Worm (Caenorhabditis elegans) whole organism, L3 larva: Measurements from ENCODE around the gene C05C12.6.

Experiments used
- R02D3.7 ChIP-seq: fragments of 150-350 bp; optimal IDR thresholded peaks from 2 replicates; lab custom pipeline; 2014; ENCODE audit warnings: missing biosample characterization, missing genetic modification characterization
- ceh-28 ChIP-seq: fragments of 150-350 bp; optimal IDR thresholded peaks from 2 replicates; lab custom pipeline; 2014; ENCODE audit warnings: missing biosample characterization, missing genetic modification reagents, missing genetic modification characterization
- ceh-9 ChIP-seq: sonication (generic microtip); optimal IDR thresholded peaks from 2 replicates; lab custom pipeline; 2018; ENCODE audit warnings: missing biosample characterization, missing genetic modification characterization
- egl-27 ChIP-seq: sonication (generic microtip); optimal IDR thresholded peaks from 4 replicates; lab custom pipeline; 2017; ENCODE audit warnings: missing biosample characterization, missing genetic modification reagents, missing genetic modification characterization
- egl-5 ChIP-seq: fragments of 150-350 bp; optimal IDR thresholded peaks from 2 replicates; lab custom pipeline; 2017; ENCODE audit warnings: missing biosample characterization, missing genetic modification reagents, missing genetic modification characterization, inconsistent platforms
- elt-1 ChIP-seq: fragments of 150-350 bp; optimal IDR thresholded peaks from 2 replicates; lab custom pipeline; 2014; ENCODE audit warnings: missing biosample characterization, missing genetic modification characterization
- elt-2 ChIP-seq: sonication (generic microtip); optimal IDR thresholded peaks from 2 replicates; lab custom pipeline; 2016; ENCODE audit warnings: missing genetic modification reagents, mild to moderate bottlenecking, missing genetic modification characterization, missing compliant biosample characterization
- eor-1 ChIP-seq, 2 experiments: fragments of 150-350 bp; optimal IDR thresholded peaks; 2 replicates each; lab custom pipeline; 2014 to 2018; ENCODE audit warnings: missing biosample characterization in 2 of 2, missing genetic modification characterization in 2 of 2
- fkh-10 ChIP-seq: sonication (generic microtip); optimal IDR thresholded peaks from 2 replicates; lab custom pipeline; 2017; ENCODE audit warnings: missing biosample characterization, missing genetic modification reagents, missing genetic modification characterization
- fos-1 ChIP-seq: fragments of 150-350 bp; optimal IDR thresholded peaks from 2 replicates; lab custom pipeline; 2014; ENCODE audit warnings: missing biosample characterization, missing genetic modification characterization
- hmg-11 ChIP-seq: sonication (generic microtip); optimal IDR thresholded peaks from 2 replicates; lab custom pipeline; 2016; ENCODE audit warnings: missing genetic modification characterization, missing compliant biosample characterization
- jun-1 ChIP-seq: fragments of 150-350 bp; optimal IDR thresholded peaks from 2 replicates; lab custom pipeline; 2014; ENCODE audit warnings: missing biosample characterization, missing genetic modification reagents, missing genetic modification characterization
- lin-15B ChIP-seq: fragments of 150-350 bp; optimal IDR thresholded peaks from 2 replicates; lab custom pipeline; 2014; ENCODE audit warnings: missing biosample characterization, missing genetic modification characterization
- lin-39 ChIP-seq: fragments of 150-350 bp; optimal IDR thresholded peaks from 2 replicates; lab custom pipeline; 2018; ENCODE audit warnings: missing biosample characterization, missing genetic modification reagents, missing genetic modification characterization
- lsy-12 ChIP-seq: sonication (generic microtip); optimal IDR thresholded peaks from 2 replicates; lab custom pipeline; 2016; ENCODE audit warnings: mild to moderate bottlenecking, missing genetic modification characterization, missing compliant biosample characterization
- mdl-1 ChIP-seq: fragments of 150-350 bp; optimal IDR thresholded peaks from 2 replicates; lab custom pipeline; 2014; ENCODE audit warnings: missing biosample characterization, missing genetic modification characterization
- mml-1 ChIP-seq: fragments of 150-350 bp; sonication (generic microtip); optimal IDR thresholded peaks from 3 replicates; lab custom pipeline; 2014; ENCODE audit warnings: missing biosample characterization, missing genetic modification characterization
- nfya-1 ChIP-seq: sonication (generic microtip); optimal IDR thresholded peaks from 2 replicates; lab custom pipeline; 2017; ENCODE audit warnings: missing genetic modification characterization, mild to moderate bottlenecking, missing compliant biosample characterization, antibody characterized with exemption, moderate library complexity; ENCODE audit not compliant: insufficient read depth
- nhr-11 ChIP-seq: fragments of 150-350 bp; optimal IDR thresholded peaks from 2 replicates; lab custom pipeline; 2014; ENCODE audit warnings: missing biosample characterization, missing genetic modification characterization
- nhr-23 ChIP-seq: fragments of 150-350 bp; optimal IDR thresholded peaks from 2 replicates; lab custom pipeline; 2014; ENCODE audit warnings: missing biosample characterization, missing genetic modification reagents, missing genetic modification characterization
- nhr-237 ChIP-seq: fragments of 150-350 bp; optimal IDR thresholded peaks from 2 replicates; lab custom pipeline; 2014; ENCODE audit warnings: missing biosample characterization, missing genetic modification characterization
- nhr-25 ChIP-seq: sonication (generic microtip); optimal IDR thresholded peaks from 2 replicates; lab custom pipeline; 2017; ENCODE audit warnings: missing biosample characterization, missing genetic modification characterization
- nhr-43 ChIP-seq: sonication (generic microtip); optimal IDR thresholded peaks from 2 replicates; lab custom pipeline; 2016; ENCODE audit warnings: mild to moderate bottlenecking, missing genetic modification characterization, missing compliant biosample characterization; ENCODE audit not compliant: poor library complexity, severe bottlenecking
- nhr-67 ChIP-seq: fragments of 150-350 bp; optimal IDR thresholded peaks from 2 replicates; lab custom pipeline; 2014; ENCODE audit warnings: missing biosample characterization, missing genetic modification characterization
- nhr-76 ChIP-seq: fragments of 150-350 bp; sonication (generic microtip); optimal IDR thresholded peaks from 5 replicates; lab custom pipeline; 2014; ENCODE audit warnings: missing biosample characterization, missing genetic modification characterization
- nhr-77 ChIP-seq: fragments of 150-350 bp; optimal IDR thresholded peaks from 2 replicates; lab custom pipeline; 2014; ENCODE audit warnings: missing biosample characterization, missing genetic modification characterization
- pha-4 ChIP-seq: fragments of 150-350 bp; optimal IDR thresholded peaks from 2 replicates; lab custom pipeline; 2014; ENCODE audit warnings: missing biosample characterization, missing genetic modification reagents, missing genetic modification characterization
- pqm-1 ChIP-seq: fragments of 150-350 bp; optimal IDR thresholded peaks from 2 replicates; lab custom pipeline; 2017; ENCODE audit warnings: missing biosample characterization, missing genetic modification characterization, inconsistent platforms
- snpc-4 ChIP-seq: fragments of 150-350 bp; optimal IDR thresholded peaks from 2 replicates; lab custom pipeline; 2014; ENCODE audit warnings: missing biosample characterization, missing genetic modification characterization
- tbx-2 ChIP-seq: sonication (generic microtip); optimal IDR thresholded peaks from 2 replicates; lab custom pipeline; 2016; ENCODE audit warnings: mild to moderate bottlenecking, missing genetic modification characterization, missing compliant biosample characterization
- unc-39 ChIP-seq: sonication (generic microtip); optimal IDR thresholded peaks from 4 replicates; lab custom pipeline; 2017; ENCODE audit warnings: missing biosample characterization, missing genetic modification characterization
- unc-62 ChIP-seq: fragments of 150-350 bp; sonication (generic microtip); optimal IDR thresholded peaks from 4 replicates; lab custom pipeline; 2014; ENCODE audit warnings: missing biosample characterization, missing genetic modification reagents, missing genetic modification characterization
- zag-1 ChIP-seq: fragments of 150-350 bp; optimal IDR thresholded peaks from 2 replicates; lab custom pipeline; 2014; ENCODE audit warnings: missing biosample characterization, missing genetic modification characterization
- ztf-4 ChIP-seq: fragments of 150-350 bp; optimal IDR thresholded peaks from 2 replicates; lab custom pipeline; 2014; ENCODE audit warnings: missing biosample characterization, missing genetic modification characterization

The C05C12.6 gene

DNA sequence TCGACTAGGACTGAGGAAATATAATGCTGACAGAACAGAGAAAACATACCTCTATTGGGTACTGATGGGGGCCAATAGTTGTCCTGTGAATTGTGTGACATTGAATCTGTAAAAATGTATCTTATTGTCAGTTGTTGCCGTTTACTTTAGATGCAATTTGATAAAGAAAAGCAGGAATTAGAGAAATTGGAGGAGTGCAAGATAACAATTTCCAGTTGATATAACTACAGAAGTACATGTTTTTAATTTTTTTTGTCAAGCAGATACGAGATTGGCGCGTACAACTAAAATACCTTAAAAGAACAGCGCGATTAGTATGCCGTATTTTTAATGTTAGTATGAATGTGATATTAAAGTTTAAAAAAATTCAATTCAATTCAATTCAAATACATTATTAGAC lies 23.2 kb downstream of the C05C12.6 start, which contains the start of gene zip-6:
zip-6 (minus strand) TSS at position 101 of the 400 bp plus-strand sequence.
- no peak for TF ChIP-seq zag-1 (tag; lab: Kevin White, UChicago)
- TF ChIP-seq nhr-67 (tag; lab: Kevin White, UChicago): no peak
- no peak for TF ChIP-seq unc-39 (tag; lab: Kevin White, UChicago)
- TF ChIP-seq mdl-1 (tag; lab: Kevin White, UChicago): no peak
- no peak for TF ChIP-seq nhr-237 (tag; lab: Kevin White, UChicago)
- TF ChIP-seq lin-39: no peak
- no peak for TF ChIP-seq fkh-10 (GFP tag; lab: Kevin White, UChicago)
- TF ChIP-seq jun-1: no peak
- TF ChIP-seq ceh-28: no peak
- TF ChIP-seq R02D3.7 (tag; lab: Kevin White, UChicago): no peak
- no peak for TF ChIP-seq ceh-9 (tag; lab: Kevin White, UChicago)
- TF ChIP-seq nhr-43: no peak
- no peak for TF ChIP-seq fos-1
- no peak for TF ChIP-seq nfya-1 (tag; lab: Kevin White, UChicago)
- TF ChIP-seq nhr-11 (tag; lab: Kevin White, UChicago): no peak

DNA sequence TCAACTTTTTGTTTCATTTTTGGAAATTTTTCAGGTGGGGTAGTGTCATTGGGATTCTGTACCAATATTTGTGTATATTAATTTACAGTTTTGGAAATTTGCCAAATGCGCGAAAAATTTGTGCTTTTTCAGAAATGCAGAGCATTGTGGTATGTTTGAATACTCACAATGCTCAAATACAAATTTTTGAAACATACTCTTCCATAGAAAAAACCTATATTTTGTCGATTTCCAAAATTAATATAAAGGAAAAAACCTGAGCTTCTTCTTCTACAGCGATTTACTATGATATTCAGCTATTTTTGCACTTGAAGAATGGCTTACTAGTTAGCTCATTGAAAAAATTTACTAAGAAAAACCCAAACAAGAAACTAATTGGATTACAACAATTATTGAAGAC lies 28.3 kb downstream of the C05C12.6 start:
- TF ChIP-seq nhr-77 (tag; lab: Kevin White, UChicago): no peak
- no peak for TF ChIP-seq zag-1 (tag; lab: Kevin White, UChicago)
- no peak for TF ChIP-seq eor-1 (tag; optimal IDR thresholded peaks at IDR 0.05; lab: Kevin White, UChicago)
- no peak for TF ChIP-seq nhr-76
- no peak for TF ChIP-seq elt-1 (tag; lab: Kevin White, UChicago)
- TF ChIP-seq, all 47 proteins: peak for 0

ce11 chrIV:11211547-11211946 lies 29.7 kb downstream of the C05C12.6 start:
- TF ChIP-seq pqm-1 (tag; lab: Kevin White, UChicago) (peak; percentile 18), nhr-25 (tag; lab: Kevin White, UChicago) (peak; percentile 54), ceh-28 (peak; percentile 29), lsy-12 (tag; lab: Kevin White, UChicago) (no peak), ceh-9 (tag; lab: Kevin White, UChicago) (no peak), elt-1 (tag; lab: Kevin White, UChicago) (peak; percentile 96), unc-62 (GFP tag; lab: Kevin White, UChicago) (peak; percentile 25), nhr-23 (peak; percentile 15), elt-2 (peak; percentile 86)

ce11 chrIV:11210781-11211256 lies 30.4 kb downstream of the C05C12.6 start, which contains the start of gene adk-1:
Gene adk-1 (minus strand): TSS chrIV:11210831.
- peak; percentile 44 for TF ChIP-seq lin-15B (tag; lab: Kevin White, UChicago)
- peak; percentile 21 for TF ChIP-seq nfya-1 (tag; lab: Kevin White, UChicago)
- TF ChIP-seq mml-1 (tag; lab: Kevin White, UChicago): no peak

- TF ChIP-seq fos-1 (no peak), ztf-4 (no peak), elt-1 (tag; lab: Kevin White, UChicago) (no peak), hmg-11 (no peak), nhr-77 (tag; lab: Kevin White, UChicago) (no peak), jun-1 (no peak), egl-27 (tag; lab: Kevin White, UChicago) (no peak), pha-4 (tag; lab: Kevin White, UChicago) (no peak), snpc-4 (tag; lab: Kevin White, UChicago) (no peak), egl-5 (tag; lab: Kevin White, UChicago) (no peak), tbx-2 (tag; lab: Kevin White, UChicago) (no peak), lin-39 (no peak), fkh-10 (GFP tag; lab: Kevin White, UChicago) (no peak), nhr-43 (no peak), lin-15B (tag; lab: Kevin White, UChicago) (no peak), zag-1 (tag; lab: Kevin White, UChicago) (no peak), eor-1 (tag; optimal IDR thresholded peaks at IDR 0.05; lab: Kevin White, UChicago) (no peak), nhr-67 (tag; lab: Kevin White, UChicago) (no peak)
These were observed 34.1 kb downstream of the C05C12.6 start, which contains the start of gene R07H5.9 for ce11 chrIV:11207186-11207585. Gene R07H5.9 (plus strand): TSS chrIV:11207486.
